Fruit fly (Drosophila melanogaster) ovary, adult (tissue): Measurements from ENCODE around the gene Gas41.
A peak's percentile ranks its signal among the peaks of the same experiment; 100 is the strongest.

Experiments used
- CG17801 ChIP-seq: fragments of 200-800 bp; optimal IDR thresholded peaks from 2 replicates; lab custom pipeline; 2019; ENCODE audit warnings: missing biosample characterization, mild to moderate bottlenecking, missing genetic modification characterization, moderate library complexity; ENCODE audit not compliant: partially characterized antibody

The Gas41 gene

dm6 chr2L:6925114-6925513, 24.9 kb downstream of the Gas41 start:
- no peak for TF ChIP-seq CG17801 (GFP tag; lab: Kevin White, UChicago)

- peak; percentile 54 for TF ChIP-seq CG17801 (GFP tag; lab: Kevin White, UChicago)
These were observed 27.8 kb downstream of the Gas41 start for dm6 chr2L:6922091-6922753.

- TF ChIP-seq CG17801 (GFP tag; lab: Kevin White, UChicago), result no peak
These were observed 28.5 kb downstream of the Gas41 start for dm6 chr2L:6921360-6922090.

dm6 chr2L:6920661-6921359, 29.2 kb downstream of the Gas41 start, which contains the start of gene Hrb27C:
Gene Hrb27C, plus strand, starts transcription at chr2L:6920704.
- TF ChIP-seq CG17801 (GFP tag; lab: Kevin White, UChicago), result peak; percentile 28

- no peak for TF ChIP-seq CG17801 (GFP tag; lab: Kevin White, UChicago)
These were observed 30.0 kb downstream of the Gas41 start, which contains the start of gene x16 for dm6 chr2L:6919850-6920660. Gene x16, minus strand, starts transcription at chr2L:6920210.

- TF ChIP-seq CG17801 (GFP tag; lab: Kevin White, UChicago), result no peak
These were observed 30.7 kb downstream of the Gas41 start for dm6 chr2L:6919203-6919849.

dm6 chr2L:6918517-6919202, 31.3 kb downstream of the Gas41 start, which contains the start of gene nop5:
Gene nop5, minus strand, starts transcription at chr2L:6918743.
- peak; percentile 69 for TF ChIP-seq CG17801 (GFP tag; lab: Kevin White, UChicago)

dm6 chr2L:6916345-6916744, 33.7 kb downstream of the Gas41 start, which contains the start of gene CG32829:
Gene CG32829, minus strand, starts transcription at chr2L:6916445.
- TF ChIP-seq CG17801 (GFP tag; lab: Kevin White, UChicago), result no peak

dm6 chr2L:6913964-6914363, 36.0 kb downstream of the Gas41 start, which contains the start of gene Wee1:
Gene Wee1, minus strand, starts transcription at chr2L:6914138.
- TF ChIP-seq CG17801 (GFP tag; lab: Kevin White, UChicago), result no peak

- TF ChIP-seq CG17801 (GFP tag; lab: Kevin White, UChicago), result peak; percentile 10
These were observed 42.2 kb downstream of the Gas41 start, which contains the start of the genes Polr1F and Rat1 for dm6 chr2L:6907761-6908160. Gene Polr1F, minus strand, starts transcription at chr2L:6907844. Gene Rat1, plus strand, starts transcription at chr2L:6908083.
